Worm (Caenorhabditis elegans) whole organism, L1 larva: ENCODE results near the gene mrps-16.

ENCODE experiments used
- C04F5.9 ChIP-seq: sonication (generic microtip); optimal IDR thresholded peaks from 2 replicates; lab custom pipeline; 2016; ENCODE audit warnings: missing genetic modification characterization, missing compliant biosample characterization
- C34B4.2 ChIP-seq: sonication (generic microtip); optimal IDR thresholded peaks from 2 replicates; lab custom pipeline; 2017; ENCODE audit warnings: mild to moderate bottlenecking, missing genetic modification characterization, missing compliant biosample characterization
- aha-1 ChIP-seq: fragments of 150-350 bp; optimal IDR thresholded peaks from 2 replicates; lab custom pipeline; 2014; ENCODE audit warnings: missing biosample characterization, missing genetic modification characterization
- ama-1 ChIP-seq: fragments of 150-350 bp; optimal IDR thresholded peaks from 2 replicates; lab custom pipeline; 2014
- ceh-63 ChIP-seq: fragments of 200-800 bp; sonication (Bioruptor generic); optimal IDR thresholded peaks from 2 replicates; lab custom pipeline; 2018; ENCODE audit warnings: mild to moderate bottlenecking, missing genetic modification characterization, missing compliant biosample characterization
- dsc-1 ChIP-seq: sonication (generic microtip); optimal IDR thresholded peaks from 2 replicates; lab custom pipeline; 2016; ENCODE audit warnings: mild to moderate bottlenecking, missing genetic modification characterization, missing compliant biosample characterization
- efl-1 ChIP-seq, 4 experiments: fragments of 150-350 bp; optimal IDR thresholded peaks in 3 of 4; peaks in 1 of 4; 1 replicate in 1 of 4; 2 replicates in 3 of 4; lab custom pipeline; 2014; ENCODE audit warnings: missing biosample characterization in 2 of 4, missing genetic modification characterization in 2 of 4, missing genetic modification reagents in 2 of 4
- egl-13 ChIP-seq: sonication (generic microtip); optimal IDR thresholded peaks from 2 replicates; lab custom pipeline; 2016; ENCODE audit warnings: missing genotype, missing genetic modification reagents, missing genetic modification characterization, missing compliant biosample characterization
- egl-27 ChIP-seq, 2 experiments: fragments of 150-350 bp in 1 of 2; sonication (generic microtip); optimal IDR thresholded peaks; 3 replicates each; lab custom pipeline; 2017 to 2018; ENCODE audit warnings: missing biosample characterization in 2 of 2, missing genetic modification characterization in 2 of 2, missing genetic modification reagents in 2 of 2
- elt-3 ChIP-seq, 6 experiments: fragments of 150-350 bp in 1 of 6; sonication (generic microtip); optimal IDR thresholded peaks; 2 replicates each; lab custom pipeline; 2017 to 2018; ENCODE audit warnings: missing biosample characterization in 6 of 6, missing genetic modification characterization in 6 of 6, inconsistent platforms in 1 of 6
- fkh-10 ChIP-seq: sonication (generic microtip); optimal IDR thresholded peaks from 2 replicates; lab custom pipeline; 2017; ENCODE audit warnings: missing biosample characterization, missing genetic modification reagents, missing genetic modification characterization
- hlh-17 ChIP-seq: fragments of 200-800 bp; sonication (Bioruptor generic); optimal IDR thresholded peaks from 2 replicates; lab custom pipeline; 2018; ENCODE audit warnings: missing genetic modification characterization, mild to moderate bottlenecking, missing compliant biosample characterization, moderate library complexity, borderline replicate concordance
- isw-1 ChIP-seq: fragments of 200-800 bp; sonication (Bioruptor generic); IDR thresholded peaks from 2 replicates; pipeline ENCODE4 v1.3.6; 2022; ENCODE audit warnings: missing genetic modification characterization, missing compliant biosample characterization
- jun-1 ChIP-seq: fragments of 150-350 bp; optimal IDR thresholded peaks from 2 replicates; lab custom pipeline; 2014; ENCODE audit warnings: missing biosample characterization, missing genetic modification reagents, missing genetic modification characterization
- lin-13 ChIP-seq: fragments of 150-350 bp; optimal IDR thresholded peaks from 2 replicates; lab custom pipeline; 2014; ENCODE audit warnings: missing biosample characterization, missing genetic modification reagents, missing genetic modification characterization
- lin-15B ChIP-seq: fragments of 150-350 bp; sonication (generic microtip); optimal IDR thresholded peaks from 3 replicates; lab custom pipeline; 2014; ENCODE audit warnings: missing biosample characterization, missing genetic modification characterization
- lin-35 ChIP-seq, 2 experiments: fragments of 150-350 bp; optimal IDR thresholded peaks; 2 replicates each; lab custom pipeline; 2014; ENCODE audit warnings: missing biosample characterization in 2 of 2, missing genetic modification characterization in 2 of 2, missing genetic modification reagents in 2 of 2
- lin-39 ChIP-seq: fragments of 150-350 bp; optimal IDR thresholded peaks from 2 replicates; lab custom pipeline; 2014; ENCODE audit warnings: missing biosample characterization, missing genetic modification reagents, missing genetic modification characterization
- lir-3 ChIP-seq: sonication (generic microtip); optimal IDR thresholded peaks from 2 replicates; lab custom pipeline; 2016; ENCODE audit warnings: mild to moderate bottlenecking, missing genetic modification characterization, moderate library complexity, missing compliant biosample characterization; ENCODE audit not compliant: poor library complexity
- mab-9 ChIP-seq: fragments of 200-800 bp; sonication (Bioruptor generic); IDR thresholded peaks from 2 replicates; pipeline ENCODE4 v1.3.6; 2022; ENCODE audit warnings: missing genetic modification reagents, missing genetic modification characterization, missing compliant biosample characterization
- mdl-1 ChIP-seq, 2 experiments: fragments of 150-350 bp; optimal IDR thresholded peaks; 2 replicates each; lab custom pipeline; 2014 to 2017; ENCODE audit warnings: missing biosample characterization in 2 of 2, missing genetic modification characterization in 2 of 2, inconsistent platforms in 1 of 2
- mef-2 ChIP-seq: fragments of 150-350 bp; optimal IDR thresholded peaks from 2 replicates; lab custom pipeline; 2014; ENCODE audit warnings: missing biosample characterization, missing genetic modification characterization
- nhr-237 ChIP-seq: fragments of 150-350 bp; optimal IDR thresholded peaks from 2 replicates; lab custom pipeline; 2014; ENCODE audit warnings: missing biosample characterization, missing genetic modification characterization
- nhr-28 ChIP-seq: fragments of 150-350 bp; optimal IDR thresholded peaks from 2 replicates; lab custom pipeline; 2014; ENCODE audit warnings: missing biosample characterization, missing genetic modification characterization
- nhr-47 ChIP-seq: sonication (generic microtip); optimal IDR thresholded peaks from 2 replicates; lab custom pipeline; 2016; ENCODE audit warnings: mild to moderate bottlenecking, missing genetic modification characterization, moderate library complexity, missing compliant biosample characterization
- nhr-76 ChIP-seq: sonication (generic microtip); optimal IDR thresholded peaks from 2 replicates; lab custom pipeline; 2017; ENCODE audit warnings: missing biosample characterization, missing genetic modification characterization
- nhr-84 ChIP-seq: sonication (generic microtip); optimal IDR thresholded peaks from 2 replicates; lab custom pipeline; 2017; ENCODE audit warnings: missing biosample characterization, missing genetic modification characterization
- pag-3 ChIP-seq: sonication (generic microtip); optimal IDR thresholded peaks from 2 replicates; lab custom pipeline; 2017; ENCODE audit warnings: missing genetic modification characterization, mild to moderate bottlenecking, missing compliant biosample characterization, antibody characterized with exemption, borderline replicate concordance; ENCODE audit not compliant: insufficient read depth
- pax-3 ChIP-seq: fragments of 200-800 bp; sonication (Bioruptor generic); optimal IDR thresholded peaks from 2 replicates; lab custom pipeline; 2018; ENCODE audit warnings: mild to moderate bottlenecking, missing genetic modification characterization, moderate library complexity, missing compliant biosample characterization
- pqm-1 ChIP-seq: sonication (generic microtip); optimal IDR thresholded peaks from 3 replicates; lab custom pipeline; 2017; ENCODE audit warnings: missing biosample characterization, missing genetic modification characterization
- rnt-1 ChIP-seq: sonication (generic microtip); optimal IDR thresholded peaks from 2 replicates; lab custom pipeline; 2016; ENCODE audit warnings: mild to moderate bottlenecking, missing genetic modification characterization, moderate library complexity, missing compliant biosample characterization
- snu-23 ChIP-seq: sonication (generic microtip); optimal IDR thresholded peaks from 2 replicates; lab custom pipeline; 2016; ENCODE audit warnings: missing genetic modification characterization, missing compliant biosample characterization
- sptf-1 ChIP-seq: fragments of 150-350 bp; optimal IDR thresholded peaks from 2 replicates; lab custom pipeline; 2014; ENCODE audit warnings: missing biosample characterization, missing genetic modification characterization
- tbx-2 ChIP-seq: sonication (generic microtip); optimal IDR thresholded peaks from 2 replicates; lab custom pipeline; 2016; ENCODE audit warnings: missing genetic modification characterization, missing compliant biosample characterization
- unc-30 ChIP-seq: sonication (generic microtip); optimal IDR thresholded peaks from 2 replicates; lab custom pipeline; 2017; ENCODE audit warnings: missing biosample characterization, missing genetic modification characterization
- unc-62 ChIP-seq: fragments of 150-350 bp; optimal IDR thresholded peaks from 2 replicates; lab custom pipeline; 2014; ENCODE audit warnings: missing biosample characterization, missing genetic modification reagents, missing genetic modification characterization
- unc-86 ChIP-seq: sonication (generic microtip); optimal IDR thresholded peaks from 2 replicates; lab custom pipeline; 2016; ENCODE audit warnings: missing genetic modification characterization, missing compliant biosample characterization
- unc-98 ChIP-seq: fragments of 200-800 bp; sonication (Bioruptor generic); IDR thresholded peaks from 2 replicates; pipeline ENCODE4 v1.3.6; 2022; ENCODE audit warnings: missing genetic modification characterization, missing compliant biosample characterization
- vab-15 ChIP-seq: sonication (generic microtip); optimal IDR thresholded peaks from 2 replicates; lab custom pipeline; 2017; ENCODE audit warnings: missing genotype, mild to moderate bottlenecking, missing genetic modification characterization, missing compliant biosample characterization
- xbp-1 ChIP-seq: sonication (generic microtip); optimal IDR thresholded peaks from 2 replicates; lab custom pipeline; 2016; ENCODE audit warnings: missing genetic modification characterization, missing compliant biosample characterization
- ztf-11 ChIP-seq, 2 experiments: sonication (generic microtip); optimal IDR thresholded peaks; 2 replicates each; lab custom pipeline; 2016 to 2017; ENCODE audit warnings: missing genetic modification characterization in 2 of 2, missing biosample characterization in 1 of 2, missing compliant biosample characterization in 1 of 2

The mrps-16 gene

ce11 chrII:5474946-5475345 lies 773 bp downstream of the mrps-16 start, which contains the start of gene ilcr-2:
TSS of gene ilcr-2 (plus strand) at chrII:5475246.
- TF ChIP-seq aha-1 (tag; lab: Kevin White, UChicago) (no peak), mab-9 (GFP tag; lab: Robert Waterston, UW) (no peak), egl-13 (tag; lab: Kevin White, UChicago) (no peak), snu-23 (GFP tag; lab: Kevin White, UChicago) (no peak), rnt-1 (tag; lab: Kevin White, UChicago) (no peak), ztf-11 (tag; optimal IDR thresholded peaks at IDR 0.05; lab: Kevin White, UChicago) (no peak), sptf-1 (tag; lab: Kevin White, UChicago) (no peak), jun-1 (no peak), pqm-1 (tag; lab: Kevin White, UChicago) (no peak), mef-2 (tag; lab: Kevin White, UChicago) (no peak), nhr-237 (tag; lab: Kevin White, UChicago) (no peak), lin-39 (tag; lab: Kevin White, UChicago) (no peak), vab-15 (tag; lab: Kevin White, UChicago) (no peak), C04F5.9 (tag; lab: Kevin White, UChicago) (no peak), egl-27 (tag; optimal IDR thresholded peaks at IDR 0.05; lab: Kevin White, UChicago) (no peak), C34B4.2 (tag; lab: Kevin White, UChicago) (no peak)

ce11 chrII:5478318-5478717 lies 4.1 kb downstream of the mrps-16 start, which contains the start of gene F56D1.1:
TSS of gene F56D1.1 (plus strand) at chrII:5478618.
- TF ChIP-seq mdl-1 (tag; optimal IDR thresholded peaks at IDR 0.05; lab: Kevin White, UChicago) (no peak), efl-1 (optimal IDR thresholded peaks at IDR 0.05; lab: Kevin White, UChicago) (no peak), efl-1 (GFP tag; optimal IDR thresholded peaks at IDR 0.05 in 1 of 2; lab: Kevin White, UChicago) (peak in 1 of 2 experiments; percentile 49), ama-1 (lab: Kevin White, UChicago) (no peak)

- no peak for TF ChIP-seq xbp-1 (tag; lab: Kevin White, UChicago)
- no peak for TF ChIP-seq lin-35 (GFP tag; optimal IDR thresholded peaks at IDR 0.05; lab: Kevin White, UChicago)
- TF ChIP-seq unc-62, result no peak
- no peak for TF ChIP-seq ama-1 (lab: Kevin White, UChicago)
- TF ChIP-seq nhr-28, result no peak
- no peak for TF ChIP-seq nhr-237 (tag; lab: Kevin White, UChicago)
- TF ChIP-seq lir-3 (tag; lab: Kevin White, UChicago), result no peak
- no peak for TF ChIP-seq elt-3 (tag; optimal IDR thresholded peaks at IDR 0.05; lab: Kevin White, UChicago)
- TF ChIP-seq unc-86, result no peak
- no peak for TF ChIP-seq nhr-76
- TF ChIP-seq fkh-10 (GFP tag; lab: Kevin White, UChicago), result no peak
- no peak for TF ChIP-seq C04F5.9 (tag; lab: Kevin White, UChicago)
- no peak for TF ChIP-seq unc-30 (tag; lab: Kevin White, UChicago)
- TF ChIP-seq nhr-84 (tag; lab: Kevin White, UChicago), result no peak
- TF ChIP-seq pag-3 (tag; lab: Kevin White, UChicago), result no peak
Measured at ce11 chrII:5481982-5482381, 7.8 kb downstream of the mrps-16 start, which contains the start of gene cal-8. TSS of gene cal-8 (minus strand) at chrII:5482041.

ce11 chrII:5487844-5488243 lies 13.7 kb downstream of the mrps-16 start, which contains the start of gene nep-5:
TSS of gene nep-5 (plus strand) at chrII:5488144.
- TF ChIP-seq mab-9 (GFP tag; lab: Robert Waterston, UW) (no peak), isw-1 (GFP tag; lab: Robert Waterston, UW) (no peak), nhr-28 (no peak), dsc-1 (tag; lab: Kevin White, UChicago) (no peak), lin-13 (no peak), ceh-63 (no peak), mdl-1 (tag; optimal IDR thresholded peaks at IDR 0.05; lab: Kevin White, UChicago) (no peak), ztf-11 (tag; optimal IDR thresholded peaks at IDR 0.05; lab: Kevin White, UChicago) (no peak), lin-15B (tag; lab: Kevin White, UChicago) (no peak), C34B4.2 (tag; lab: Kevin White, UChicago) (no peak), unc-98 (GFP tag; lab: Robert Waterston, UW) (no peak), hlh-17 (GFP tag; lab: Kevin White, UChicago) (no peak), tbx-2 (no peak), pax-3 (tag; lab: Kevin White, UChicago) (no peak), ama-1 (lab: Kevin White, UChicago) (no peak), nhr-47 (tag; lab: Kevin White, UChicago) (no peak)
